Worm (Caenorhabditis elegans): ENCODE results near the gene T02D1.7.

- no peak for TF ChIP-seq sptf-1 (tag; optimal IDR thresholded peaks at IDR 0.05)
- no peak for TF ChIP-seq elt-3 (tag; optimal IDR thresholded peaks at IDR 0.05)
- no peak for TF ChIP-seq nhr-28 (tag; optimal IDR thresholded peaks at IDR 0.05)
- no peak for TF ChIP-seq hlh-1 (tag; optimal IDR thresholded peaks at IDR 0.05)
- TF ChIP-seq ces-1 (GFP tag; optimal IDR thresholded peaks at IDR 0.05): no peak
Observed at ce11 chrIV:17436552-17436951, 29.6 kb upstream of the T02D1.7 start, which contains the start of gene gcy-27.

Data from whole organism, mixed stage, embryonic.